ENCODE assay signal across 1 fruit fly cellular context in genomic region chr3L:10772527-10773184, dm6.
A peak's percentile ranks its signal among the peaks of the same experiment; 100 is the strongest.
TF ChIP-seq lines count a peak whose summit lies in the region.

No protein-coding gene starts in this region.

TF ChIP-seq in whole organism, embryonic, 481 proteins besides CTCF, POLR2A, EP300 and RAD21 (continued from another document and continues in another):
- TF ChIP-seq peb (GFP tag; IDR thresholded peaks at IDR 0.05; lab: Robert Waterston, UW) (peak; percentile 50; the same call in 1 of the 2 replicates), CG4854 (GFP tag; optimal IDR thresholded peaks at IDR 0.05; lab: Kevin White, UChicago) (no peak), CG7839 (tag; optimal IDR thresholded peaks at IDR 0.05; lab: Kevin White, UChicago) (peak; percentile 79), Xrp1 (GFP tag; IDR thresholded peaks at IDR 0.05; lab: Robert Waterston, UW) (peak; percentile 90), B-H2 (GFP tag; optimal IDR thresholded peaks at IDR 0.05; lab: Kevin White, UChicago) (no peak), CG7928 (GFP tag; optimal IDR thresholded peaks at IDR 0.05; lab: Kevin White, UChicago) (peak; percentile 2), klu (GFP tag; IDR thresholded peaks at IDR 0.05; lab: Robert Waterston, UW) (no peak; the same call in 1 of the 2 replicates), D19B (GFP tag; optimal IDR thresholded peaks at IDR 0.05; lab: Kevin White, UChicago) (peak; percentile 0), CG11560 (tag; IDR thresholded peaks at IDR 0.05; lab: Robert Waterston, UW) (0 out of 3 replicates have a peak, but pooled peaks have one; percentile 33), maf-S (GFP tag; optimal IDR thresholded peaks at IDR 0.05; lab: Kevin White, UChicago) (no peak), nom (GFP tag; optimal IDR thresholded peaks at IDR 0.05; lab: Kevin White, UChicago) (no peak), lab (GFP tag; optimal IDR thresholded peaks at IDR 0.05; lab: Kevin White, UChicago) (peak; percentile 40), lbe (GFP tag; optimal IDR thresholded peaks at IDR 0.05; lab: Kevin White, UChicago) (peak; percentile 7), prd (optimal IDR thresholded peaks at IDR 0.05; lab: Kevin White, UChicago) (no peak), prd (GFP tag; IDR thresholded peaks at IDR 0.05; lab: Robert Waterston, UW) (peak; percentile 63), bbx (GFP tag; IDR thresholded peaks at IDR 0.05; lab: Robert Waterston, UW; ENCODE audit: partially characterized antibody) (no peak), CG4424 (GFP tag; optimal IDR thresholded peaks at IDR 0.05; lab: Kevin White, UChicago) (peak; percentile 76), exex (tag; optimal IDR thresholded peaks at IDR 0.05; lab: Kevin White, UChicago) (no peak), Hsf (GFP tag; optimal IDR thresholded peaks at IDR 0.05; lab: Kevin White, UChicago) (peak; percentile 33), pho (GFP tag; optimal IDR thresholded peaks at IDR 0.05; lab: Kevin White, UChicago) (no peak), crp (GFP tag; optimal IDR thresholded peaks at IDR 0.05; lab: Kevin White, UChicago) (no peak), mld (GFP tag; IDR thresholded peaks at IDR 0.05; lab: Robert Waterston, UW; ENCODE audit: partially characterized antibody) (no peak), sens (GFP tag; lab: Kevin White, UChicago) (peak; percentile 74), cas (GFP tag; IDR thresholded peaks at IDR 0.05; lab: Robert Waterston, UW) (no peak), esg (GFP tag; conservative IDR thresholded peaks at IDR 0.05; lab: Robert Waterston, UW) (no peak), tap (tag; optimal IDR thresholded peaks at IDR 0.05; lab: Kevin White, UChicago) (peak; percentile 56), CG32767 (GFP tag; IDR thresholded peaks at IDR 0.05; lab: Robert Waterston, UW) (peak; percentile 63; the same call in 1 of the 2 replicates), jumu (GFP tag; optimal IDR thresholded peaks at IDR 0.05; lab: Kevin White, UChicago) (no peak), CG10543 (GFP tag; optimal IDR thresholded peaks at IDR 0.05; lab: Kevin White, UChicago) (no peak), Hr3 (GFP tag; optimal IDR thresholded peaks at IDR 0.05; lab: Kevin White, UChicago) (peak; percentile 59), fd102C (GFP tag; optimal IDR thresholded peaks at IDR 0.05; lab: Kevin White, UChicago) (no peak), p53 (GFP tag; optimal IDR thresholded peaks at IDR 0.05; lab: Kevin White, UChicago) (no peak), sug (tag; optimal IDR thresholded peaks at IDR 0.05; lab: Kevin White, UChicago) (no peak), sr (GFP tag; IDR thresholded peaks at IDR 0.05; lab: Robert Waterston, UW) (0 out of 3 replicates have a peak, but pooled peaks have one; percentile 42), HLHmδ (GFP tag; optimal IDR thresholded peaks at IDR 0.05; lab: Kevin White, UChicago) (no peak), HLH54F (GFP tag; optimal IDR thresholded peaks at IDR 0.05; lab: Kevin White, UChicago) (no peak), ATbp (GFP tag; optimal IDR thresholded peaks at IDR 0.05; lab: Kevin White, UChicago) (peak; percentile 62), jing (GFP tag; optimal IDR thresholded peaks at IDR 0.05; lab: Kevin White, UChicago) (no peak), CG10321 (GFP tag; IDR thresholded peaks at IDR 0.05; lab: Robert Waterston, UW) (no peak), salm (tag; optimal IDR thresholded peaks at IDR 0.05; lab: Kevin White, UChicago) (peak; percentile 18), h (optimal IDR thresholded peaks at IDR 0.05; lab: Kevin White, UChicago) (no peak), luna (GFP tag; optimal IDR thresholded peaks at IDR 0.05; lab: Kevin White, UChicago) (no peak), tna (GFP tag; IDR thresholded peaks at IDR 0.05; lab: Robert Waterston, UW; ENCODE audit: partially characterized antibody) (no peak), CG8944 (GFP tag; optimal IDR thresholded peaks at IDR 0.05; lab: Kevin White, UChicago) (no peak), CG10565 (GFP tag; optimal IDR thresholded peaks at IDR 0.05; lab: Kevin White, UChicago) (no peak), az2 (GFP tag; optimal IDR thresholded peaks at IDR 0.05; lab: Kevin White, UChicago) (peak; percentile 50), insv (GFP tag; optimal IDR thresholded peaks at IDR 0.05; lab: Kevin White, UChicago) (no peak), CG31224 (GFP tag; IDR thresholded peaks at IDR 0.05; lab: Robert Waterston, UW) (no peak), CG11696 (GFP tag; IDR thresholded peaks at IDR 0.05; lab: Robert Waterston, UW) (no peak), CG7786 (GFP tag; optimal IDR thresholded peaks at IDR 0.05; lab: Kevin White, UChicago) (no peak), Fer1 (GFP tag; optimal IDR thresholded peaks at IDR 0.05; lab: Kevin White, UChicago) (no peak), B-H1 (GFP tag; IDR thresholded peaks at IDR 0.05; lab: Robert Waterston, UW) (no peak), HLH3B (GFP tag; IDR thresholded peaks at IDR 0.05; lab: Robert Waterston, UW) (0 out of 2 replicates have a peak, but pooled peaks have one; percentile 38), Dll (GFP tag; IDR thresholded peaks at IDR 0.05; lab: Robert Waterston, UW; ENCODE audit: partially characterized antibody) (no peak), row (GFP tag; IDR thresholded peaks at IDR 0.05; lab: Robert Waterston, UW) (peak; percentile 73), gt (GFP tag; IDR thresholded peaks at IDR 0.05; lab: Robert Waterston, UW) (peak; percentile 23; the same call in 1 of the 2 replicates), CG15696 (tag; optimal IDR thresholded peaks at IDR 0.05; lab: Kevin White, UChicago) (peak; percentile 76), gcm (GFP tag; optimal IDR thresholded peaks at IDR 0.05; lab: Kevin White, UChicago) (peak; percentile 68), D19A (tag; optimal IDR thresholded peaks at IDR 0.05; lab: Kevin White, UChicago) (peak; percentile 81), CG7271 (tag; optimal IDR thresholded peaks at IDR 0.05; lab: Kevin White, UChicago) (peak; percentile 52), Drgx (GFP tag; IDR thresholded peaks at IDR 0.05; lab: Robert Waterston, UW) (no peak), disco-r (GFP tag; optimal IDR thresholded peaks at IDR 0.05; lab: Kevin White, UChicago) (no peak), danr (GFP tag; IDR thresholded peaks at IDR 0.05; lab: Robert Waterston, UW) (peak; percentile 27; the same call in 1 of the 2 replicates), CG42726 (GFP tag; IDR thresholded peaks at IDR 0.05; lab: Robert Waterston, UW; ENCODE audit: partially characterized antibody) (no peak), vnd (GFP tag; IDR thresholded peaks at IDR 0.05; lab: Robert Waterston, UW; ENCODE audit: partially characterized antibody) (no peak), oc (tag; optimal IDR thresholded peaks at IDR 0.05; lab: Kevin White, UChicago) (peak; percentile 54), CG3847 (GFP tag; IDR thresholded peaks at IDR 0.05; lab: Robert Waterston, UW) (no peak), Dref (GFP tag; IDR thresholded peaks at IDR 0.05; lab: Robert Waterston, UW) (no peak), CG11695 (GFP tag; IDR thresholded peaks at IDR 0.05; lab: Robert Waterston, UW) (peak; percentile 64), CG3726 (GFP tag; IDR thresholded peaks at IDR 0.05; lab: Robert Waterston, UW) (no peak), Mes4 (GFP tag; optimal IDR thresholded peaks at IDR 0.05; lab: Kevin White, UChicago) (no peak), Side (GFP tag; optimal IDR thresholded peaks at IDR 0.05; lab: Kevin White, UChicago) (no peak), CG17359 (tag; optimal IDR thresholded peaks at IDR 0.05; lab: Kevin White, UChicago) (peak; percentile 65), CG6813 (GFP tag; optimal IDR thresholded peaks at IDR 0.05; lab: Kevin White, UChicago) (peak; percentile 34), Antp (GFP tag; optimal IDR thresholded peaks at IDR 0.05; lab: Kevin White, UChicago) (no peak), Kr (GFP tag; optimal IDR thresholded peaks at IDR 0.05; lab: Kevin White, UChicago) (no peak), CG3995 (GFP tag; optimal IDR thresholded peaks at IDR 0.05; lab: Kevin White, UChicago) (no peak), Fer3 (tag; optimal IDR thresholded peaks at IDR 0.05; lab: Kevin White, UChicago) (peak; percentile 27), CG18262 (tag; optimal IDR thresholded peaks at IDR 0.05; lab: Kevin White, UChicago) (peak; percentile 92), gsb-n (tag; optimal IDR thresholded peaks at IDR 0.05; lab: Kevin White, UChicago) (peak; percentile 89), Trl (optimal IDR thresholded peaks at IDR 0.05; lab: Kevin White, UChicago) (no peak), Trl (GFP tag; optimal IDR thresholded peaks at IDR 0.05; lab: Kevin White, UChicago) (no peak), CG6254 (GFP tag; optimal IDR thresholded peaks at IDR 0.05; lab: Kevin White, UChicago) (peak; percentile 75), Rfx (GFP tag; IDR thresholded peaks at IDR 0.05; lab: Robert Waterston, UW) (no peak), ttk (GFP tag; IDR thresholded peaks at IDR 0.05; lab: Robert Waterston, UW) (0 out of 2 replicates have a peak, but pooled peaks have one; percentile 12), ac (GFP tag; optimal IDR thresholded peaks at IDR 0.05; lab: Kevin White, UChicago) (peak; percentile 47), stc (GFP tag; IDR thresholded peaks at IDR 0.05; lab: Robert Waterston, UW) (0 out of 2 replicates have a peak, but pooled peaks have one; percentile 31), CG6683 (GFP tag; optimal IDR thresholded peaks at IDR 0.05; lab: Kevin White, UChicago) (peak; percentile 42), pzg (GFP tag; optimal IDR thresholded peaks at IDR 0.05; lab: Kevin White, UChicago) (no peak), CG30020 (tag; optimal IDR thresholded peaks at IDR 0.05; lab: Kevin White, UChicago) (peak; percentile 53), zen (tag; optimal IDR thresholded peaks at IDR 0.05; lab: Kevin White, UChicago) (peak; percentile 45), CG14965 (GFP tag; optimal IDR thresholded peaks at IDR 0.05; lab: Kevin White, UChicago; ENCODE audit: borderline replicate concordance) (no peak), CG1233 (GFP tag; optimal IDR thresholded peaks at IDR 0.05; lab: Kevin White, UChicago) (peak; percentile 45), CG12299 (tag; optimal IDR thresholded peaks at IDR 0.05; lab: Kevin White, UChicago) (peak; percentile 43), NC2β (GFP tag; optimal IDR thresholded peaks at IDR 0.05; lab: Kevin White, UChicago) (no peak), CG12071 (GFP tag; optimal IDR thresholded peaks at IDR 0.05; lab: Kevin White, UChicago) (no peak), CG8924 (tag; optimal IDR thresholded peaks at IDR 0.05; lab: Kevin White, UChicago) (peak; percentile 85), CG2199 (GFP tag; IDR thresholded peaks at IDR 0.05; lab: Robert Waterston, UW) (no peak), MESR4 (GFP tag; optimal IDR thresholded peaks at IDR 0.05; lab: Kevin White, UChicago) (no peak), Doc2 (GFP tag; IDR thresholded peaks at IDR 0.05; lab: Robert Waterston, UW) (no peak), CG17361 (GFP tag; IDR thresholded peaks at IDR 0.05; lab: Robert Waterston, UW) (peak; percentile 85), Jarid2 (GFP tag; optimal IDR thresholded peaks at IDR 0.05; lab: Kevin White, UChicago) (peak; percentile 42), CG43689 (GFP tag; IDR thresholded peaks at IDR 0.05; lab: Robert Waterston, UW) (no peak), C15 (GFP tag; IDR thresholded peaks at IDR 0.05; lab: Robert Waterston, UW) (no peak), Aef1 (GFP tag; IDR thresholded peaks at IDR 0.05; lab: Robert Waterston, UW) (no peak), rib (GFP tag; IDR thresholded peaks at IDR 0.05; lab: Robert Waterston, UW) (no peak), CG10979 (tag; optimal IDR thresholded peaks at IDR 0.05; lab: Kevin White, UChicago) (peak; percentile 94), fd96Cb (tag; optimal IDR thresholded peaks at IDR 0.05; lab: Kevin White, UChicago) (peak; percentile 72), eve (GFP tag; optimal IDR thresholded peaks at IDR 0.05; lab: Kevin White, UChicago) (peak in 1 of 2 experiments; percentile 70), CG11093 (GFP tag; IDR thresholded peaks at IDR 0.05; lab: Robert Waterston, UW) (peak; percentile 52; the same call in 1 of the 3 replicates), bcd (GFP tag; optimal IDR thresholded peaks at IDR 0.05; lab: Kevin White, UChicago) (peak; percentile 56), gsb (GFP tag; IDR thresholded peaks at IDR 0.05; lab: Robert Waterston, UW) (no peak), tup (GFP tag; optimal IDR thresholded peaks at IDR 0.05; lab: Kevin White, UChicago) (no peak), CG13424 (tag; optimal IDR thresholded peaks at IDR 0.05; lab: Kevin White, UChicago) (peak; percentile 71), nmo (GFP tag; optimal IDR thresholded peaks at IDR 0.05; lab: Kevin White, UChicago) (peak; percentile 88), Meics (GFP tag; optimal IDR thresholded peaks at IDR 0.05; lab: Kevin White, UChicago) (peak; percentile 45), ase (GFP tag; IDR thresholded peaks at IDR 0.05; lab: Robert Waterston, UW) (peak; percentile 35; the same call in 1 of the 3 replicates), kni (GFP tag; optimal IDR thresholded peaks at IDR 0.05; lab: Kevin White, UChicago) (peak; percentile 60), CG16779 (GFP tag; IDR thresholded peaks at IDR 0.05; lab: Robert Waterston, UW) (no peak), Abd-B (GFP tag; optimal IDR thresholded peaks at IDR 0.05; lab: Kevin White, UChicago) (peak; percentile 37), Lhr (GFP tag; optimal IDR thresholded peaks at IDR 0.05; lab: Kevin White, UChicago) (peak; percentile 39), CG4282 (GFP tag; optimal IDR thresholded peaks at IDR 0.05; lab: Kevin White, UChicago) (no peak), ken (GFP tag; IDR thresholded peaks at IDR 0.05; lab: Robert Waterston, UW) (no peak), CG17385 (GFP tag; optimal IDR thresholded peaks at IDR 0.05; lab: Kevin White, UChicago) (peak; percentile 65), Hmr (GFP tag; optimal IDR thresholded peaks at IDR 0.05; lab: Kevin White, UChicago) (peak; percentile 5), sc (optimal IDR thresholded peaks at IDR 0.05; lab: Kevin White, UChicago) (no peak), sc (GFP tag; optimal IDR thresholded peaks at IDR 0.05; lab: Kevin White, UChicago) (peak; percentile 70), ftz-f1 (GFP tag; optimal IDR thresholded peaks at IDR 0.05; lab: Kevin White, UChicago) (no peak), lov (optimal IDR thresholded peaks at IDR 0.05; lab: Kevin White, UChicago) (no peak), lov (GFP tag; IDR thresholded peaks at IDR 0.05; lab: Robert Waterston, UW) (no peak; the same call in 2 of the 3 replicates), Dek (tag; optimal IDR thresholded peaks at IDR 0.05; lab: Kevin White, UChicago) (no peak), slbo (GFP tag; IDR thresholded peaks at IDR 0.05; lab: Robert Waterston, UW) (peak; percentile 51), grn (GFP tag; optimal IDR thresholded peaks at IDR 0.05; lab: Kevin White, UChicago) (no peak), CG7987 (GFP tag; optimal IDR thresholded peaks at IDR 0.05; lab: Kevin White, UChicago) (no peak)
